Fruit fly (Drosophila melanogaster) whole organism, embryonic: ENCODE data around the gene Iyd.

Experiments used
- Asciz ChIP-seq: fragments of 200-800 bp; sonication (Bioruptor generic); optimal IDR thresholded peaks from 2 replicates; lab custom pipeline; 2017; ENCODE audit warnings: missing biosample characterization, mild to moderate bottlenecking, missing genetic modification characterization, missing genetic modification reagents
- Atf3 ChIP-seq: fragments of 200-800 bp; sonication (Bioruptor generic); optimal IDR thresholded peaks from 3 replicates; lab custom pipeline; 2016; ENCODE audit warnings: missing biosample characterization, missing genetic modification characterization
- CG12104 ChIP-seq: fragments of 200-800 bp; sonication (Bioruptor generic); optimal IDR thresholded peaks from 3 replicates; lab custom pipeline; 2016; ENCODE audit warnings: missing biosample characterization, missing genetic modification characterization
- CG1832 ChIP-seq: fragments of 200-800 bp; sonication (Bioruptor generic); optimal IDR thresholded peaks from 2 replicates; lab custom pipeline; 2017; ENCODE audit warnings: missing biosample characterization, mild to moderate bottlenecking, missing genetic modification characterization, inconsistent platforms
- CG18599 ChIP-seq: fragments of 200-800 bp; sonication (Bioruptor generic); optimal IDR thresholded peaks from 3 replicates; lab custom pipeline; 2017; ENCODE audit warnings: missing biosample characterization, missing genetic modification characterization, mild to moderate bottlenecking, moderate library complexity, missing genetic modification reagents
- CG2120 ChIP-seq: fragments of 200-800 bp; sonication (Bioruptor generic); optimal IDR thresholded peaks from 3 replicates; lab custom pipeline; 2016; ENCODE audit warnings: missing biosample characterization, missing genetic modification characterization
- CG2129 ChIP-seq: fragments of 200-800 bp; sonication (Bioruptor generic); IDR thresholded peaks from 2 replicates; pipeline ENCODE4 v1.3.6; 2022; ENCODE audit warnings: missing biosample characterization, missing genetic modification characterization; ENCODE audit not compliant: partially characterized antibody
- CG2712 ChIP-seq: fragments of 200-800 bp; optimal IDR thresholded peaks from 3 replicates; lab custom pipeline; 2019; ENCODE audit warnings: missing biosample characterization, mild to moderate bottlenecking, missing genetic modification characterization, moderate library complexity
- CG31441 ChIP-seq: fragments of 200-800 bp; sonication (Bioruptor generic); IDR thresholded peaks from 2 replicates; pipeline ENCODE4 v1.3.6; 2022; ENCODE audit warnings: missing biosample characterization, missing genetic modification characterization
- CG4424 ChIP-seq: fragments of 200-800 bp; sonication (Bioruptor generic); optimal IDR thresholded peaks from 3 replicates; lab custom pipeline; 2016; ENCODE audit warnings: missing biosample characterization, missing genetic modification characterization
- CG6683 ChIP-seq: fragments of 200-800 bp; sonication (Bioruptor generic); optimal IDR thresholded peaks from 2 replicates; lab custom pipeline; 2017; ENCODE audit warnings: missing biosample characterization, mild to moderate bottlenecking, missing genetic modification characterization, missing genetic modification reagents
- CG7357 ChIP-seq: fragments of 200-800 bp; sonication (Bioruptor generic); IDR thresholded peaks from 3 replicates; pipeline ENCODE4 v1.3.6; 2022; ENCODE audit warnings: missing biosample characterization, missing genetic modification characterization
- CG7556 ChIP-seq: fragments of 200-800 bp; sonication (Bioruptor generic); optimal IDR thresholded peaks from 2 replicates; lab custom pipeline; 2017; ENCODE audit warnings: missing biosample characterization, mild to moderate bottlenecking, missing genetic modification characterization
- CG8765 ChIP-seq: fragments of 200-800 bp; sonication (Bioruptor generic); IDR thresholded peaks from 2 replicates; pipeline ENCODE4 v1.3.6; 2022; ENCODE audit warnings: missing biosample characterization, missing genetic modification characterization
- CG9727 ChIP-seq: fragments of 200-800 bp; sonication (Bioruptor generic); optimal IDR thresholded peaks from 3 replicates; lab custom pipeline; 2017; ENCODE audit warnings: missing biosample characterization, mild to moderate bottlenecking, missing genetic modification characterization
- Chrac-16 ChIP-seq: fragments of 200-800 bp; sonication (Bioruptor generic); optimal IDR thresholded peaks from 3 replicates; lab custom pipeline; 2016; ENCODE audit warnings: missing biosample characterization, missing genetic modification characterization
- Dip3 ChIP-seq: fragments of 200-800 bp; sonication (Bioruptor generic); optimal IDR thresholded peaks from 3 replicates; lab custom pipeline; 2016; ENCODE audit warnings: missing biosample characterization, missing genetic modification characterization
- Doc3 ChIP-seq: fragments of 200-800 bp; sonication (Bioruptor generic); IDR thresholded peaks from 3 replicates; pipeline ENCODE4 v1.3.6; 2022; ENCODE audit warnings: missing biosample characterization, missing genetic modification characterization; ENCODE audit not compliant: partially characterized antibody
- Elba2 ChIP-seq: fragments of 200-800 bp; sonication (Bioruptor generic); optimal IDR thresholded peaks from 3 replicates; lab custom pipeline; 2016; ENCODE audit warnings: missing biosample characterization, missing genetic modification characterization
- Ets97D ChIP-seq: fragments of 200-800 bp; sonication (Bioruptor generic); optimal IDR thresholded peaks from 3 replicates; lab custom pipeline; 2016; ENCODE audit warnings: missing biosample characterization, missing genetic modification characterization
- H2.0 ChIP-seq: fragments of 200-800 bp; sonication (Bioruptor generic); IDR thresholded peaks from 2 replicates; pipeline ENCODE4 v1.3.6; 2022; ENCODE audit warnings: missing biosample characterization, missing genetic modification characterization
- Med ChIP-seq: fragments of 200-800 bp; sonication (Bioruptor generic); peaks from one replicate; lab custom pipeline; 2016; ENCODE audit warnings: missing biosample characterization, missing genetic modification characterization, mild to moderate bottlenecking, inconsistent platforms, moderate library complexity
- NC2α ChIP-seq: fragments of 200-800 bp; sonication (Bioruptor generic); optimal IDR thresholded peaks from 2 replicates; lab custom pipeline; 2016; ENCODE audit warnings: missing biosample characterization, missing genetic modification characterization
- Poxn ChIP-seq: fragments of 200-800 bp; sonication (Bioruptor generic); IDR thresholded peaks from 2 replicates; pipeline ENCODE4 v1.3.6; 2022; ENCODE audit warnings: missing biosample characterization, missing genetic modification characterization
- Ptx1 ChIP-seq: fragments of 200-800 bp; sonication (Bioruptor generic); IDR thresholded peaks from 2 replicates; pipeline ENCODE4 v1.3.6; 2022; ENCODE audit warnings: missing biosample characterization, missing genetic modification characterization
- Taf1 ChIP-seq: fragments of 200-800 bp; sonication (Bioruptor generic); IDR thresholded peaks from 2 replicates; pipeline ENCODE4 v1.3.6; 2022; ENCODE audit warnings: missing biosample characterization, missing genetic modification characterization
- Usf ChIP-seq: fragments of 200-800 bp; sonication (Bioruptor generic); optimal IDR thresholded peaks from 2 replicates; lab custom pipeline; 2017; ENCODE audit warnings: missing genotype, missing biosample characterization, missing genetic modification characterization
- ab ChIP-seq: fragments of 200-800 bp; sonication (Bioruptor generic); optimal IDR thresholded peaks from 2 replicates; lab custom pipeline; 2016; ENCODE audit warnings: missing biosample characterization, missing genetic modification characterization
- bowl ChIP-seq: fragments of 200-800 bp; sonication (Bioruptor generic); IDR thresholded peaks from 2 replicates; pipeline ENCODE4 v1.3.6; 2022; ENCODE audit warnings: missing biosample characterization, missing genetic modification characterization
- br ChIP-seq: fragments of >200 bp; optimal IDR thresholded peaks from 2 replicates; lab custom pipeline; 2017
- cas ChIP-seq: fragments of 200-800 bp; sonication (Bioruptor generic); IDR thresholded peaks from 2 replicates; pipeline ENCODE4 v1.3.6; 2022; ENCODE audit warnings: missing biosample characterization, missing genetic modification characterization
- chm ChIP-seq: fragments of 200-800 bp; sonication (Bioruptor generic); IDR thresholded peaks from 2 replicates; pipeline ENCODE4 v1.3.6; 2022; ENCODE audit warnings: missing biosample characterization, missing genetic modification characterization
- crc ChIP-seq: fragments of 200-800 bp; sonication (Bioruptor generic); optimal IDR thresholded peaks from 2 replicates; lab custom pipeline; 2016; ENCODE audit warnings: missing biosample characterization, missing genetic modification characterization
- crp ChIP-seq, 2 experiments: fragments of 200-800 bp; sonication (Bioruptor generic); optimal IDR thresholded peaks; 2 replicates in 1 of 2; 3 replicates in 1 of 2; lab custom pipeline; 2017; ENCODE audit warnings: missing biosample characterization in 2 of 2, missing genetic modification characterization in 2 of 2, mild to moderate bottlenecking in 1 of 2, moderate library complexity in 1 of 2
- da ChIP-seq: fragments of 200-800 bp; sonication (Bioruptor generic); optimal IDR thresholded peaks from 2 replicates; lab custom pipeline; 2016; ENCODE audit warnings: missing biosample characterization, missing genetic modification characterization
- gce ChIP-seq: fragments of 200-800 bp; sonication (Bioruptor generic); IDR thresholded peaks from 3 replicates; pipeline ENCODE4 v1.3.6; 2022; ENCODE audit warnings: missing biosample characterization, missing genetic modification characterization
- grau ChIP-seq: fragments of 200-800 bp; optimal IDR thresholded peaks from 3 replicates; lab custom pipeline; 2019; ENCODE audit warnings: missing biosample characterization, mild to moderate bottlenecking, missing genetic modification characterization, moderate library complexity
- nau ChIP-seq: fragments of 200-800 bp; sonication (Bioruptor generic); optimal IDR thresholded peaks from 3 replicates; lab custom pipeline; 2017; ENCODE audit warnings: missing biosample characterization, mild to moderate bottlenecking, missing genetic modification characterization, missing genetic modification reagents
- nom ChIP-seq: fragments of 200-800 bp; sonication (Bioruptor generic); optimal IDR thresholded peaks from 2 replicates; lab custom pipeline; 2017; ENCODE audit warnings: missing biosample characterization, missing genetic modification characterization, mild to moderate bottlenecking, moderate library complexity, missing genetic modification reagents
- pum ChIP-seq: fragments of 200-800 bp; sonication (Bioruptor generic); optimal IDR thresholded peaks from 2 replicates; lab custom pipeline; 2016; ENCODE audit warnings: missing biosample characterization, missing genetic modification characterization
- slou ChIP-seq: fragments of 200-800 bp; sonication (Bioruptor generic); optimal IDR thresholded peaks from 3 replicates; lab custom pipeline; 2016; ENCODE audit warnings: missing biosample characterization, missing genetic modification characterization
- tup ChIP-seq: fragments of 200-800 bp; sonication (Bioruptor generic); optimal IDR thresholded peaks from 2 replicates; lab custom pipeline; 2016; ENCODE audit warnings: missing biosample characterization, mild to moderate bottlenecking, missing genetic modification characterization, moderate library complexity
- twi ChIP-seq: fragments of 200-800 bp; optimal IDR thresholded peaks from 2 replicates; lab custom pipeline; 2019; ENCODE audit warnings: missing biosample characterization, mild to moderate bottlenecking, missing genetic modification characterization, moderate library complexity
- usp ChIP-seq: fragments of >200 bp; optimal IDR thresholded peaks from 2 replicates; lab custom pipeline; 2017; ENCODE audit warnings: missing biosample characterization, missing genetic modification characterization
- vvl ChIP-seq: fragments of 200-800 bp; sonication (Bioruptor generic); IDR thresholded peaks from 2 replicates; pipeline ENCODE4 v1.3.6; 2022; ENCODE audit warnings: missing biosample characterization, missing genetic modification characterization
- z ChIP-seq: fragments of 200-800 bp; sonication (Bioruptor generic); IDR thresholded peaks from 3 replicates; pipeline ENCODE4 v1.3.6; 2022; ENCODE audit warnings: missing biosample characterization, missing genetic modification characterization

Iyd gene

DNA sequence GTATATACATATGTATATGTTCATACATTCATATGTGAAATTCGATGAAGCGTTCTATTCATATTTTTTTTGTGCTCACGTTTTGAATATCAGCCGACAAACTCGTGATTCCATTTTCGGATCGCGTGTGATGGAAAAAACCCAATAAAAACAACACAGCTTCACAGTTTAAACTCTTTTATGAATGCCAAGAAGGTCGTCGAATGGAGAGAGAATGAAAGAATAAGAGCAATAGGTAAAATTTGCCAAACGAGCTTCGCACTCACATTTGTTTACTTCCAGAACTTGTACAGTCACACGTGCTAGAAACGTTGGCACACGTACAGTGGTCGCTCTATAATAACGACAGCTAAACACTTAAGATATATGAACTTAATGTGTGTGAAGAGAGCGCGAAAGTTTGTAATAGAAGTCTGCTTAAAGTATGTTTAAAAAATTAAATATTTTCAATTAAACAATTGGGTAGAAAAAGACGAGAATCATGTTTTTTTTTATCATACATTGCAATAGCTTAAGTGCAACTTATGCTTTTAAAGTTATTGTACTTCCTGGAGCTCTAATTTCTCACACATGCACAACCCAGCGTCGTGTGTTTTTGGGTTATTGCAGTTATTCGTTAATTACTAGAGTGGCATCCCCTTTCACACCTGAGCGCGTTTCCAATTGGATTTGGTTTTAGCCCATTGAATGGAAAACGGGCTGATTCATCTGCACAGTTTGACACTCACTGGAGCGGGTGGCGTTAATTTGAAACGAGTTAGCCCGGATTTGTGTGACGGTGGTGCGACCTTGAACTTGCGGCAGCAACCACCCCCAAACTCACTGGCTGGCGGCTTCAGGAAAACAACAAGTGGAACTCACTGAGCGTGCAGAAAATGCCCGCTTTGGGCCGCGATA is 29.8 kb upstream of the Iyd start (continued):
- TF ChIP-seq ab (GFP tag; lab: Kevin White, UChicago) = no peak
- TF ChIP-seq slou (GFP tag; lab: Kevin White, UChicago) = no peak
- TF ChIP-seq z (GFP tag; lab: Robert Waterston, UW) = 0 out of 3 replicates have a peak, but pooled peaks have one; percentile 13
- TF ChIP-seq pum (GFP tag; lab: Kevin White, UChicago) = no peak
- TF ChIP-seq Doc3 = no peak
- no peak for TF ChIP-seq CG2712
- no peak for TF ChIP-seq nom (GFP tag; lab: Kevin White, UChicago)
- no peak for TF ChIP-seq CG7357 (GFP tag; lab: Robert Waterston, UW)
- no peak for TF ChIP-seq crc
- TF ChIP-seq Med (GFP tag; lab: Kevin White, UChicago) = peak; percentile 79
- no peak for TF ChIP-seq da
- TF ChIP-seq usp = no peak
- no peak for TF ChIP-seq CG12104 (GFP tag; lab: Kevin White, UChicago)
- TF ChIP-seq Elba2 (GFP tag; lab: Kevin White, UChicago) = peak; percentile 54
- no peak for TF ChIP-seq CG1832 (GFP tag; lab: Kevin White, UChicago)
- no peak for TF ChIP-seq Chrac-16
- peak; percentile 39 for TF ChIP-seq CG18599 (GFP tag; lab: Kevin White, UChicago)
- TF ChIP-seq tup (GFP tag; lab: Kevin White, UChicago) = no peak
- TF ChIP-seq gce = no peak
- no peak for TF ChIP-seq twi
- TF ChIP-seq Poxn (GFP tag; lab: Robert Waterston, UW) = no peak
- TF ChIP-seq CG4424 (GFP tag; lab: Kevin White, UChicago) = peak; percentile 3
- TF ChIP-seq Atf3 (GFP tag; lab: Kevin White, UChicago) = no peak
- no peak for TF ChIP-seq CG9727
- TF ChIP-seq CG8765 = no peak
- TF ChIP-seq vvl (GFP tag; lab: Robert Waterston, UW) = no peak
- no peak for TF ChIP-seq CG2129 (GFP tag; lab: Robert Waterston, UW)
- no peak for TF ChIP-seq bowl (GFP tag; lab: Robert Waterston, UW)
- 0 out of 2 replicates have a peak, but pooled peaks have one; percentile 20 for TF ChIP-seq Taf1
- TF ChIP-seq nau (GFP tag; lab: Kevin White, UChicago) = no peak
- no peak for TF ChIP-seq cas (GFP tag; lab: Robert Waterston, UW)
- no peak for TF ChIP-seq CG31441 (GFP tag; lab: Robert Waterston, UW)
- no peak for TF ChIP-seq CG7556 (GFP tag; lab: Kevin White, UChicago)
- TF ChIP-seq Usf (GFP tag; lab: Kevin White, UChicago) = no peak
- TF ChIP-seq H2.0 = no peak
- no peak for TF ChIP-seq Ptx1 (GFP tag; lab: Robert Waterston, UW)
- no peak for TF ChIP-seq CG6683
- no peak for TF ChIP-seq crp (GFP tag; optimal IDR thresholded peaks at IDR 0.05; lab: Kevin White, UChicago)
- TF ChIP-seq chm = no peak
- peak; percentile 27 for TF ChIP-seq Dip3 (GFP tag; lab: Kevin White, UChicago)
- no peak for TF ChIP-seq Ets97D (GFP tag; lab: Kevin White, UChicago)
- TF ChIP-seq grau = peak; percentile 81
- no peak for TF ChIP-seq NC2α (GFP tag; lab: Kevin White, UChicago)
- TF ChIP-seq CG2120 = peak; percentile 58
- TF ChIP-seq Asciz (GFP tag; lab: Kevin White, UChicago) = no peak
- no peak for TF ChIP-seq br (lab: Kevin White, UChicago)
- TF ChIP-seq, all 482 proteins: peak for 41
